Worm (Caenorhabditis elegans) whole organism, L1 larva: ENCODE data around the gene oac-7.

ENCODE experiments used
- C16A3.4 ChIP-seq: fragments of 150-350 bp; optimal IDR thresholded peaks from 2 replicates; lab custom pipeline; 2014; ENCODE audit warnings: missing biosample characterization, missing genetic modification characterization
- F16B12.6 ChIP-seq: fragments of 150-350 bp; optimal IDR thresholded peaks from 2 replicates; lab custom pipeline; 2014; ENCODE audit warnings: missing biosample characterization, missing genetic modification characterization
- Y116A8C.19 ChIP-seq: sonication (generic microtip); optimal IDR thresholded peaks from 2 replicates; lab custom pipeline; 2016; ENCODE audit warnings: missing compliant biosample characterization, missing genetic modification characterization, borderline replicate concordance
- aha-1 ChIP-seq: fragments of 150-350 bp; optimal IDR thresholded peaks from 2 replicates; lab custom pipeline; 2014; ENCODE audit warnings: missing biosample characterization, missing genetic modification characterization
- alr-1 ChIP-seq: fragments of 200-800 bp; sonication (Bioruptor generic); optimal IDR thresholded peaks from 2 replicates; lab custom pipeline; 2018; ENCODE audit warnings: borderline replicate concordance, mild to moderate bottlenecking, missing genetic modification characterization, missing compliant biosample characterization
- blmp-1 ChIP-seq: fragments of 150-350 bp; optimal IDR thresholded peaks from 2 replicates; lab custom pipeline; 2014; ENCODE audit warnings: missing biosample characterization, missing genetic modification characterization
- ceh-88 ChIP-seq: fragments of 200-800 bp; sonication (Bioruptor generic); IDR thresholded peaks from 2 replicates; pipeline ENCODE4 v1.3.6; 2022; ENCODE audit warnings: missing genetic modification characterization, missing compliant biosample characterization
- ceh-90 ChIP-seq: sonication (generic microtip); optimal IDR thresholded peaks from 2 replicates; lab custom pipeline; 2016; ENCODE audit warnings: missing genetic modification characterization, missing compliant biosample characterization
- ces-1 ChIP-seq: fragments of 150-350 bp; optimal IDR thresholded peaks from 2 replicates; lab custom pipeline; 2014; ENCODE audit warnings: missing biosample characterization, missing genetic modification reagents, missing genetic modification characterization
- efl-1 ChIP-seq, 4 experiments: fragments of 150-350 bp; optimal IDR thresholded peaks in 3 of 4; peaks in 1 of 4; 1 replicate in 1 of 4; 2 replicates in 3 of 4; lab custom pipeline; 2014; ENCODE audit warnings: missing biosample characterization in 2 of 4, missing genetic modification characterization in 2 of 4, missing genetic modification reagents in 2 of 4
- efl-3 ChIP-seq: fragments of 200-800 bp; sonication (Bioruptor generic); optimal IDR thresholded peaks from 2 replicates; lab custom pipeline; 2018; ENCODE audit warnings: mild to moderate bottlenecking, missing genetic modification characterization, missing compliant biosample characterization
- egl-13 ChIP-seq: sonication (generic microtip); optimal IDR thresholded peaks from 2 replicates; lab custom pipeline; 2016; ENCODE audit warnings: missing genotype, missing genetic modification reagents, missing genetic modification characterization, missing compliant biosample characterization
- ets-5 ChIP-seq: fragments of 200-800 bp; sonication (Bioruptor generic); IDR thresholded peaks from 2 replicates; pipeline ENCODE4 v1.3.6; 2022; ENCODE audit warnings: missing genetic modification characterization, missing compliant biosample characterization
- fkh-4 ChIP-seq: sonication (generic microtip); optimal IDR thresholded peaks from 2 replicates; lab custom pipeline; 2016; ENCODE audit warnings: missing compliant biosample characterization, missing genetic modification characterization, borderline replicate concordance
- fos-1 ChIP-seq: fragments of 150-350 bp; optimal IDR thresholded peaks from 2 replicates; lab custom pipeline; 2014; ENCODE audit warnings: missing biosample characterization, missing genetic modification characterization
- jun-1 ChIP-seq: fragments of 150-350 bp; optimal IDR thresholded peaks from 2 replicates; lab custom pipeline; 2014; ENCODE audit warnings: missing biosample characterization, missing genetic modification reagents, missing genetic modification characterization
- lin-13 ChIP-seq: fragments of 150-350 bp; optimal IDR thresholded peaks from 2 replicates; lab custom pipeline; 2014; ENCODE audit warnings: missing biosample characterization, missing genetic modification reagents, missing genetic modification characterization
- mef-2 ChIP-seq: fragments of 150-350 bp; optimal IDR thresholded peaks from 2 replicates; lab custom pipeline; 2014; ENCODE audit warnings: missing biosample characterization, missing genetic modification characterization
- mep-1 ChIP-seq: fragments of 150-350 bp; optimal IDR thresholded peaks from 2 replicates; lab custom pipeline; 2014; ENCODE audit warnings: missing biosample characterization, missing genetic modification characterization
- nhr-12 ChIP-seq: sonication (generic microtip); optimal IDR thresholded peaks from 2 replicates; lab custom pipeline; 2017; ENCODE audit warnings: missing biosample characterization, missing genetic modification characterization
- nhr-19 ChIP-seq: fragments of 200-800 bp; sonication (Bioruptor generic); conservative IDR thresholded peaks from 2 replicates; pipeline ENCODE4 v1.3.6; 2022; ENCODE audit warnings: missing genetic modification characterization, missing compliant biosample characterization
- nhr-20 ChIP-seq: sonication (generic microtip); optimal IDR thresholded peaks from 2 replicates; lab custom pipeline; 2016; ENCODE audit warnings: mild to moderate bottlenecking, missing genetic modification characterization, missing compliant biosample characterization
- nhr-28 ChIP-seq: fragments of 150-350 bp; optimal IDR thresholded peaks from 2 replicates; lab custom pipeline; 2014; ENCODE audit warnings: missing biosample characterization, missing genetic modification characterization
- nhr-47 ChIP-seq: sonication (generic microtip); optimal IDR thresholded peaks from 2 replicates; lab custom pipeline; 2016; ENCODE audit warnings: mild to moderate bottlenecking, missing genetic modification characterization, moderate library complexity, missing compliant biosample characterization
- nhr-71 ChIP-seq: sonication (generic microtip); optimal IDR thresholded peaks from 2 replicates; lab custom pipeline; 2016; ENCODE audit warnings: mild to moderate bottlenecking, missing genetic modification characterization, moderate library complexity, missing compliant biosample characterization
- nhr-76 ChIP-seq: sonication (generic microtip); optimal IDR thresholded peaks from 2 replicates; lab custom pipeline; 2017; ENCODE audit warnings: missing biosample characterization, missing genetic modification characterization
- nhr-85 ChIP-seq: sonication (generic microtip); peaks from one replicate; lab custom pipeline; 2016; ENCODE audit warnings: missing genetic modification characterization, inconsistent platforms, missing compliant biosample characterization
- pax-3 ChIP-seq: fragments of 200-800 bp; sonication (Bioruptor generic); optimal IDR thresholded peaks from 2 replicates; lab custom pipeline; 2018; ENCODE audit warnings: mild to moderate bottlenecking, missing genetic modification characterization, moderate library complexity, missing compliant biosample characterization
- pqm-1 ChIP-seq: sonication (generic microtip); optimal IDR thresholded peaks from 3 replicates; lab custom pipeline; 2017; ENCODE audit warnings: missing biosample characterization, missing genetic modification characterization
- skn-1 ChIP-seq: fragments of 150-350 bp; optimal IDR thresholded peaks from 2 replicates; lab custom pipeline; 2014; ENCODE audit warnings: missing biosample characterization, missing genetic modification characterization
- snu-23 ChIP-seq: sonication (generic microtip); optimal IDR thresholded peaks from 2 replicates; lab custom pipeline; 2016; ENCODE audit warnings: missing genetic modification characterization, missing compliant biosample characterization
- sup-37 ChIP-seq: fragments of 200-800 bp; sonication (Bioruptor generic); optimal IDR thresholded peaks from 2 replicates; lab custom pipeline; 2018; ENCODE audit warnings: mild to moderate bottlenecking, missing genetic modification characterization, missing compliant biosample characterization
- swsn-7 ChIP-seq: sonication (generic microtip); optimal IDR thresholded peaks from 2 replicates; lab custom pipeline; 2016; ENCODE audit warnings: missing genetic modification characterization, missing compliant biosample characterization
- unc-130 ChIP-seq: fragments of 150-350 bp; optimal IDR thresholded peaks from 2 replicates; lab custom pipeline; 2017; ENCODE audit warnings: missing biosample characterization, missing genetic modification characterization, inconsistent platforms
- unc-30 ChIP-seq: sonication (generic microtip); optimal IDR thresholded peaks from 2 replicates; lab custom pipeline; 2017; ENCODE audit warnings: missing biosample characterization, missing genetic modification characterization
- unc-98 ChIP-seq: fragments of 200-800 bp; sonication (Bioruptor generic); IDR thresholded peaks from 2 replicates; pipeline ENCODE4 v1.3.6; 2022; ENCODE audit warnings: missing genetic modification characterization, missing compliant biosample characterization
- vab-15 ChIP-seq: sonication (generic microtip); optimal IDR thresholded peaks from 2 replicates; lab custom pipeline; 2017; ENCODE audit warnings: missing genotype, mild to moderate bottlenecking, missing genetic modification characterization, missing compliant biosample characterization
- xbp-1 ChIP-seq: sonication (generic microtip); optimal IDR thresholded peaks from 2 replicates; lab custom pipeline; 2016; ENCODE audit warnings: missing genetic modification characterization, missing compliant biosample characterization
- zip-4 ChIP-seq: fragments of 200-800 bp; sonication (Bioruptor generic); optimal IDR thresholded peaks from 2 replicates; lab custom pipeline; 2018; ENCODE audit warnings: mild to moderate bottlenecking, missing genetic modification characterization, moderate library complexity, missing compliant biosample characterization
- ztf-4 ChIP-seq: fragments of 150-350 bp; optimal IDR thresholded peaks from 2 replicates; lab custom pipeline; 2014; ENCODE audit warnings: missing biosample characterization, missing genetic modification characterization

The oac-7 gene

ce11 chrV:16317244-16317643 is 7.6 kb downstream of the oac-7 start, which contains the start of gene srh-180:
srh-180 (plus strand) TSS chrV:16317544.
- TF ChIP-seq nhr-71 (tag; lab: Kevin White, UChicago) (no peak), C16A3.4 (tag; lab: Kevin White, UChicago) (no peak), nhr-76 (tag; lab: Kevin White, UChicago) (no peak), alr-1 (no peak), sup-37 (GFP tag; lab: Kevin White, UChicago) (no peak), fos-1 (no peak), unc-30 (tag; lab: Kevin White, UChicago) (no peak), F16B12.6 (tag; lab: Kevin White, UChicago) (no peak)

DNA sequence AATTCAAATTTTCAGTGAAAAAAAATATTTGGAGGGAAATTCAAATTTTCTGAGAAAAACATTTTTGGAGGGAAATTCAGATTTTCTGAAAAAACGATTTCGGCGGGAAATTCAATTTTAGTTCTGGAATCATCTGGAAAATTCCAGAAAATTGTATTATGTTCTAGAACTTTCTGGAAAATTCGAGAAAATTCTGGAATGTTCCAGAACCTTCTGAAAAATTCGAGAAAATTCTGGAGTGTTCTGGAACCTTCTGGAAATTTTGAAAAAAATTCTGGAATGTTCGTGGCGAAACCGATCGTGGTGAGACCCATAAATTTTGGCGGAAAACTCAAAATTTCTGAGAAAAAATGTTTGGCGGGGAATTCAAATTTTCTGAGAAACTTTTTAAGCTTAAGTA is 12.6 kb downstream of the oac-7 start:
- no peak for TF ChIP-seq ceh-90
- no peak for TF ChIP-seq efl-1 (optimal IDR thresholded peaks at IDR 0.05; lab: Kevin White, UChicago)
- no peak for TF ChIP-seq efl-1 (GFP tag; optimal IDR thresholded peaks at IDR 0.05 in 1 of 2; lab: Kevin White, UChicago)
- no peak for TF ChIP-seq jun-1
- no peak for TF ChIP-seq C16A3.4 (tag; lab: Kevin White, UChicago)
- TF ChIP-seq nhr-85 (tag; lab: Kevin White, UChicago): no peak
- TF ChIP-seq unc-130 (tag; lab: Kevin White, UChicago): no peak
- no peak for TF ChIP-seq F16B12.6 (tag; lab: Kevin White, UChicago)
- no peak for TF ChIP-seq pqm-1 (tag; lab: Kevin White, UChicago)
- TF ChIP-seq snu-23 (GFP tag; lab: Kevin White, UChicago): no peak
- no peak for TF ChIP-seq nhr-71 (tag; lab: Kevin White, UChicago)
- TF ChIP-seq swsn-7 (tag; lab: Kevin White, UChicago): no peak
- TF ChIP-seq aha-1 (tag; lab: Kevin White, UChicago): no peak
- TF ChIP-seq efl-3 (GFP tag; lab: Kevin White, UChicago): no peak
- no peak for TF ChIP-seq vab-15 (tag; lab: Kevin White, UChicago)
- TF ChIP-seq alr-1: no peak

DNA sequence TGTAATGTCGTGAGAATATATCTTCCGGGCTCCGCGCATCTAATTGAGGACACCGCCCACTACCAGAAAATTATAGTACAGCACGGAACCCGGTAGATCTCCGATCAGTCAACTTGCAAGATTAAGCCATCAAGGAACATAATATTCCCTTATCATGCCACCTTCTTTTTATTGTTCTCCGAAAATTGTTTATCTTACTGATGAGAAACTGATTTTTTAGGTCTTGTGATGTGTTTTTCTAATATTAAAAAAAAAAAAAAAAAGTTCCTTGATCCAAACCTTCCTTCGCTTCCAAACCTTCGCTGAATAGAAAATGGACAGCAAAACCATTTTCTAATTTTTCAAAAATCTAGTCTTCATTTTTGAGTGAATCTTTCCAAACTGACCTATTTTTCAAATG is 19.2 kb downstream of the oac-7 start, which contains the start of gene F57G8.7:
F57G8.7 (plus strand) TSS at position 301 of the 400 bp plus-strand sequence.
- TF ChIP-seq fkh-4 (no peak), nhr-47 (tag; lab: Kevin White, UChicago) (no peak), mef-2 (tag; lab: Kevin White, UChicago) (no peak), blmp-1 (tag; lab: Kevin White, UChicago) (no peak), lin-13 (no peak), skn-1 (tag; lab: Kevin White, UChicago) (no peak), unc-98 (no peak), egl-13 (tag; lab: Kevin White, UChicago) (no peak), ceh-88 (no peak), mep-1 (tag; lab: Kevin White, UChicago) (no peak), unc-130 (tag; lab: Kevin White, UChicago) (no peak), nhr-12 (no peak), C16A3.4 (tag; lab: Kevin White, UChicago) (no peak), xbp-1 (tag; lab: Kevin White, UChicago) (no peak), ces-1 (GFP tag; lab: Kevin White, UChicago) (no peak), Y116A8C.19 (tag; lab: Kevin White, UChicago) (no peak), nhr-28 (no peak), ztf-4 (no peak)
- TF ChIP-seq, all 84 proteins: peak for 0

- TF ChIP-seq pax-3 (tag; lab: Kevin White, UChicago) (no peak), nhr-20 (no peak), ets-5 (GFP tag; lab: Robert Waterston, UW) (no peak), sup-37 (GFP tag; lab: Kevin White, UChicago) (no peak), nhr-28 (no peak), vab-15 (tag; lab: Kevin White, UChicago) (no peak), xbp-1 (tag; lab: Kevin White, UChicago) (no peak), Y116A8C.19 (tag; lab: Kevin White, UChicago) (no peak), unc-98 (no peak), nhr-19 (no peak), zip-4 (GFP tag; lab: Kevin White, UChicago) (no peak)
- TF ChIP-seq, all 84 proteins: peak for 0
Observed at ce11 chrV:16333412-16333811, 23.8 kb downstream of the oac-7 start, which contains the start of gene srh-167. srh-167 (plus strand) TSS chrV:16333712.
